Fruit fly (Drosophila melanogaster) whole organism, wandering third instar larva: ENCODE measurements around the gene Tlk.

Source experiments
- GATAd ChIP-seq: sonication (Bioruptor generic); optimal IDR thresholded peaks from 2 replicates; lab custom pipeline; 2016; ENCODE audit warnings: missing biosample characterization, missing genetic modification characterization
- Myc ChIP-seq: fragments of >200 bp; optimal IDR thresholded peaks from 2 replicates; lab custom pipeline; 2017
- Vsx2 ChIP-seq: fragments of 200-300, 225-300 bp; sonication (Bioruptor generic); optimal IDR thresholded peaks from 2 replicates; lab custom pipeline; 2018; ENCODE audit warnings: missing biosample characterization, missing genetic modification characterization; ENCODE audit not compliant: partially characterized antibody
- br ChIP-seq: fragments of 200-800 bp; sonication (Bioruptor generic); optimal IDR thresholded peaks from 2 replicates; lab custom pipeline; 2016; ENCODE audit warnings: missing biosample characterization, missing genetic modification characterization
- dsf ChIP-seq: sonication (Bioruptor generic); optimal IDR thresholded peaks from 2 replicates; lab custom pipeline; 2016; ENCODE audit warnings: missing biosample characterization, missing genetic modification characterization, borderline replicate concordance
- h ChIP-seq: fragments of 200-800 bp; sonication (Bioruptor generic); optimal IDR thresholded peaks from 3 replicates; lab custom pipeline; 2016; ENCODE audit warnings: missing biosample characterization, mild to moderate bottlenecking, missing genetic modification characterization
- jim ChIP-seq: fragments of 175-275, 200-325 bp; sonication (Bioruptor generic); optimal IDR thresholded peaks from 2 replicates; lab custom pipeline; 2016; ENCODE audit warnings: missing biosample characterization, mild to moderate bottlenecking, missing genetic modification characterization
- lola ChIP-seq: fragments of >200 bp; optimal IDR thresholded peaks from 2 replicates; lab custom pipeline; 2017; ENCODE audit warnings: missing biosample characterization, missing genetic modification characterization
- pan ChIP-seq: fragments of >200 bp; optimal IDR thresholded peaks from 2 replicates; lab custom pipeline; 2017
- psq ChIP-seq: fragments of 200-800 bp; sonication (Bioruptor generic); optimal IDR thresholded peaks from 3 replicates; lab custom pipeline; 2017; ENCODE audit warnings: missing biosample characterization, mild to moderate bottlenecking, missing genetic modification characterization, moderate library complexity

DNA sequence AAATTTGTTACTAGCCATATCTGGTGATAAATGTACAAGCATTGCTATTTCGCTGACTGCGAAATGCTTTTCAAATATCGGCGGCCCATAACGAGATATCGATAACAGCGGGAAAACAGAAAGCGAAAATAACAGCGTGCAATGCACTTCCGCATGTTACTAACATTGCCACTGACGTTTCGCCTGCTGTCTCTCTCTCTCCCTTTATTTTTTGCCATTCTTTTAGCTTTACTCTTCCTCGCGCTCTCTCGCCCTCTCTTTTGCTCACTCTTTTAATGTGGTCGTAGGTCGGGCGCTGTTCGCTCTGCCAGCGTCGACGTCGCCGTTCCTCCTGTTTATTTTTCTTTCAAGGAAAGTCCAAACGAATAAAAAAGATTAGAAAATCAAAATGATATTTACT, 3.2 kb downstream of the Tlk start:
- TF ChIP-seq h (GFP tag; lab: Kevin White, UChicago) = no peak
- TF ChIP-seq dsf (GFP tag; lab: Kevin White, UChicago) = no peak
- TF ChIP-seq Vsx2 (GFP tag; lab: Kevin White, UChicago) = no peak
- no peak for TF ChIP-seq br (GFP tag; lab: Kevin White, UChicago)
- TF ChIP-seq GATAd (GFP tag; lab: Kevin White, UChicago) = no peak
- TF ChIP-seq jim (GFP tag; lab: Kevin White, UChicago) = no peak
- no peak for TF ChIP-seq pan
- no peak for TF ChIP-seq psq (GFP tag; lab: Kevin White, UChicago)
- no peak for TF ChIP-seq Myc
- TF ChIP-seq lola (GFP tag; lab: Kevin White, UChicago) = no peak
